Worm (Caenorhabditis elegans): ENCODE data around the gene mtrr-1.

ce11 chrII:9315692-9316091 is 29.9 kb downstream of the mtrr-1 start:
- TF ChIP-seq tbx-2 (tag; optimal IDR thresholded peaks at IDR 0.05) (no peak), unc-62 (GFP tag; optimal IDR thresholded peaks at IDR 0.05) (no peak), efl-3 (GFP tag; optimal IDR thresholded peaks at IDR 0.05) (no peak), C04F5.9 (tag; optimal IDR thresholded peaks at IDR 0.05) (no peak), ztf-4 (tag; optimal IDR thresholded peaks at IDR 0.05) (no peak)

Measured in whole organism, L1 larva.